Fruit fly (Drosophila melanogaster): ENCODE results near the gene Mi-2.

DNA sequence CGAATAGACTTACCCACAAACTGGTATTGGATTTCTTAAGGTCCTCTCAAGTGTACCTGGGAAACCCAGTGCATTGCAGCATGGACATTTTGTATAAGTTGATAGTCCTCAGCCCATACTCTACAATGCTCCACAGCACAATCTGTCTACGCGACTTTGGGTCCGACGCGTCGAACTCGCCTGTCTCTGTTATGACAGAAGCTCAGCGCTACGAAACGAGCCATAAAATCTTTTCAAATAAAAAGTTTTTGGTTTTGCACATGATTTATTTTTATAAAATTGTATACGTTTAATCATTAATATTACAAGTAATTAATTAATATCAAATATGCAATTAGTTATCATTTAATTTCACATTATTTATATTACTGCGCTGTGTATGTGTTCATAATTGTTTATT, 42.8 kb downstream of the Mi-2 start:
- TF ChIP-seq CG8478 (optimal IDR thresholded peaks at IDR 0.05) = no peak
- no peak for TF ChIP-seq CTCF (optimal IDR thresholded peaks at IDR 0.05)

Data from S2 (cell line).